Worm (Caenorhabditis elegans) whole organism, L2 larva: ENCODE measurements around the gene F21A3.11.

Experiments
- C34F6.9 ChIP-seq: fragments of 150-350 bp; optimal IDR thresholded peaks from 2 replicates; lab custom pipeline; 2014; ENCODE audit warnings: missing biosample characterization, missing genetic modification characterization
- Y55F3AM.14 ChIP-seq: fragments of 200-800 bp; sonication (Bioruptor generic); optimal IDR thresholded peaks from 2 replicates; lab custom pipeline; 2018; ENCODE audit warnings: mild to moderate bottlenecking, missing genetic modification characterization, missing compliant biosample characterization
- ZK546.5 ChIP-seq: sonication (generic microtip); optimal IDR thresholded peaks from 2 replicates; lab custom pipeline; 2017; ENCODE audit warnings: missing biosample characterization, missing genetic modification characterization
- aly-2 ChIP-seq: fragments of 150-350 bp; optimal IDR thresholded peaks from 2 replicates; lab custom pipeline; 2014; ENCODE audit warnings: missing biosample characterization, missing genetic modification characterization
- ama-1 ChIP-seq: fragments of 150-350 bp; optimal IDR thresholded peaks from 2 replicates; lab custom pipeline; 2018; ENCODE audit warnings: inconsistent platforms
- blmp-1 ChIP-seq: sonication (generic microtip); optimal IDR thresholded peaks from 2 replicates; lab custom pipeline; 2017; ENCODE audit warnings: missing genetic modification characterization, mild to moderate bottlenecking, missing compliant biosample characterization, antibody characterized with exemption, moderate library complexity; ENCODE audit not compliant: insufficient read depth
- ceh-16 ChIP-seq: fragments of 150-350 bp; optimal IDR thresholded peaks from 2 replicates; lab custom pipeline; 2014; ENCODE audit warnings: missing biosample characterization, missing genetic modification characterization
- ceh-82 ChIP-seq: fragments of 150-350 bp; optimal IDR thresholded peaks from 2 replicates; lab custom pipeline; 2014; ENCODE audit warnings: missing biosample characterization, missing genetic modification characterization
- crh-2 ChIP-seq: sonication (generic microtip); optimal IDR thresholded peaks from 2 replicates; lab custom pipeline; 2017; ENCODE audit warnings: missing biosample characterization, missing genetic modification characterization
- elt-3 ChIP-seq: sonication (generic microtip); optimal IDR thresholded peaks from 2 replicates; lab custom pipeline; 2017; ENCODE audit warnings: missing biosample characterization, missing genetic modification characterization
- gmeb-1 ChIP-seq: fragments of 150-350 bp; optimal IDR thresholded peaks from 2 replicates; lab custom pipeline; 2014; ENCODE audit warnings: missing biosample characterization, missing genetic modification characterization
- lin-11 ChIP-seq: fragments of 150-350 bp; sonication (generic microtip); optimal IDR thresholded peaks from 2 replicates; lab custom pipeline; 2014; ENCODE audit warnings: missing biosample characterization, missing genetic modification characterization, inconsistent platforms, mixed read lengths
- lin-13 ChIP-seq: fragments of 150-350 bp; optimal IDR thresholded peaks from 2 replicates; lab custom pipeline; 2014; ENCODE audit warnings: missing biosample characterization, missing genetic modification reagents, missing genetic modification characterization
- lsy-2 ChIP-seq, 2 experiments: fragments of 150-350 bp in 1 of 2; sonication (generic microtip) in 1 of 2; optimal IDR thresholded peaks; 2 replicates each; lab custom pipeline; 2014 to 2017; ENCODE audit warnings: missing biosample characterization in 2 of 2, missing genetic modification characterization in 2 of 2
- mab-5 ChIP-seq: fragments of 150-350 bp; optimal IDR thresholded peaks from 2 replicates; lab custom pipeline; 2014; ENCODE audit warnings: missing biosample characterization, missing genetic modification characterization
- mdl-1 ChIP-seq, 2 experiments: fragments of 150-350 bp in 1 of 2; sonication (generic microtip) in 1 of 2; optimal IDR thresholded peaks; 2 replicates each; lab custom pipeline; 2017; ENCODE audit warnings: missing biosample characterization in 2 of 2, missing genetic modification characterization in 2 of 2
- nhr-11 ChIP-seq: fragments of 150-350 bp; optimal IDR thresholded peaks from 2 replicates; lab custom pipeline; 2014; ENCODE audit warnings: missing biosample characterization, missing genetic modification characterization
- nhr-12 ChIP-seq: fragments of 150-350 bp; optimal IDR thresholded peaks from 2 replicates; lab custom pipeline; 2014; ENCODE audit warnings: missing biosample characterization, missing genetic modification characterization
- nhr-129 ChIP-seq: fragments of 150-350 bp; optimal IDR thresholded peaks from 2 replicates; lab custom pipeline; 2014; ENCODE audit warnings: missing biosample characterization, missing genetic modification characterization
- nhr-25 ChIP-seq: fragments of 150-350 bp; sonication (generic microtip); optimal IDR thresholded peaks from 3 replicates; lab custom pipeline; 2014; ENCODE audit warnings: missing biosample characterization, missing genetic modification characterization
- nhr-6 ChIP-seq: fragments of 150-350 bp; optimal IDR thresholded peaks from 2 replicates; lab custom pipeline; 2014; ENCODE audit warnings: missing biosample characterization, missing genetic modification characterization
- peb-1 ChIP-seq: fragments of 150-350 bp; optimal IDR thresholded peaks from 2 replicates; lab custom pipeline; 2014; ENCODE audit warnings: missing biosample characterization, missing genetic modification characterization
- sem-4 ChIP-seq: fragments of 150-350 bp; optimal IDR thresholded peaks from 2 replicates; lab custom pipeline; 2014; ENCODE audit warnings: missing biosample characterization, missing genetic modification reagents, missing genetic modification characterization
- skn-1 ChIP-seq: sonication (generic microtip); optimal IDR thresholded peaks from 2 replicates; lab custom pipeline; 2017; ENCODE audit warnings: missing biosample characterization, missing genetic modification characterization
- sma-3 ChIP-seq: sonication (generic microtip); optimal IDR thresholded peaks from 2 replicates; lab custom pipeline; 2016; ENCODE audit warnings: missing genetic modification reagents, missing genetic modification characterization, missing compliant biosample characterization
- sma-9 ChIP-seq, 2 experiments: fragments of 150-350 bp in 1 of 2; sonication (generic microtip) in 1 of 2; optimal IDR thresholded peaks; 2 replicates each; lab custom pipeline; 2014 to 2016; ENCODE audit warnings: missing genetic modification characterization in 2 of 2, mild to moderate bottlenecking in 1 of 2, missing biosample characterization in 1 of 2, missing compliant biosample characterization in 1 of 2, missing genetic modification reagents in 1 of 2, moderate library complexity in 1 of 2
- snpc-4 ChIP-seq: fragments of 150-350 bp; optimal IDR thresholded peaks from 2 replicates; lab custom pipeline; 2014; ENCODE audit warnings: missing biosample characterization, missing genetic modification characterization
- unc-39 ChIP-seq: fragments of 150-350 bp; optimal IDR thresholded peaks from 2 replicates; lab custom pipeline; 2014; ENCODE audit warnings: missing biosample characterization, missing genetic modification characterization
- unc-55 ChIP-seq: fragments of 150-350 bp; sonication (generic microtip); optimal IDR thresholded peaks from 3 replicates; lab custom pipeline; 2014; ENCODE audit warnings: missing biosample characterization, missing genetic modification reagents, missing genetic modification characterization
- unc-62 ChIP-seq: fragments of 150-350 bp; optimal IDR thresholded peaks from 2 replicates; lab custom pipeline; 2014; ENCODE audit warnings: missing biosample characterization, missing genetic modification reagents, missing genetic modification characterization
- zag-1 ChIP-seq: fragments of 150-350 bp; optimal IDR thresholded peaks from 2 replicates; lab custom pipeline; 2014; ENCODE audit warnings: missing biosample characterization, missing genetic modification characterization
- ztf-1 ChIP-seq: fragments of 200-800 bp; sonication (Bioruptor generic); conservative IDR thresholded peaks from 2 replicates; pipeline ENCODE4 v1.3.6; 2022; ENCODE audit warnings: missing genetic modification characterization, missing compliant biosample characterization
- ztf-11 ChIP-seq: sonication (generic microtip); optimal IDR thresholded peaks from 2 replicates; lab custom pipeline; 2017; ENCODE audit warnings: missing biosample characterization, missing genetic modification characterization
- ztf-4 ChIP-seq: fragments of 150-350 bp; optimal IDR thresholded peaks from 2 replicates; lab custom pipeline; 2014; ENCODE audit warnings: missing biosample characterization, missing genetic modification characterization

Gene F21A3.11

ce11 chrV:15537923-15538322, 4.9 kb upstream of the F21A3.11 start, which contains the start of gene prde-1:
TSS of gene prde-1 (plus strand) at chrV:15538244.
- TF ChIP-seq snpc-4 (tag; lab: Kevin White, UChicago) (no peak), ztf-1 (GFP tag; lab: Robert Waterston, UW) (no peak), aly-2 (tag; lab: Kevin White, UChicago) (no peak), peb-1 (tag; lab: Kevin White, UChicago) (no peak), ZK546.5 (tag; lab: Kevin White, UChicago) (no peak), nhr-25 (tag; lab: Kevin White, UChicago) (no peak), unc-39 (tag; lab: Kevin White, UChicago) (no peak), sem-4 (tag; lab: Kevin White, UChicago) (no peak), nhr-6 (tag; lab: Kevin White, UChicago) (no peak), nhr-129 (tag; lab: Kevin White, UChicago) (no peak), sma-3 (no peak), unc-55 (GFP tag; lab: Kevin White, UChicago) (no peak), Y55F3AM.14 (GFP tag; lab: Kevin White, UChicago) (no peak), ztf-11 (tag; lab: Kevin White, UChicago) (no peak), ceh-82 (no peak)

- no peak for TF ChIP-seq ceh-82
- no peak for TF ChIP-seq mdl-1 (tag; optimal IDR thresholded peaks at IDR 0.05; lab: Kevin White, UChicago)
- TF ChIP-seq aly-2 (tag; lab: Kevin White, UChicago), result no peak
- no peak for TF ChIP-seq gmeb-1 (tag; lab: Kevin White, UChicago)
- TF ChIP-seq nhr-25 (tag; lab: Kevin White, UChicago), result no peak
- no peak for TF ChIP-seq zag-1 (tag; lab: Kevin White, UChicago)
- no peak for TF ChIP-seq ZK546.5 (tag; lab: Kevin White, UChicago)
- TF ChIP-seq sma-9 (GFP tag; optimal IDR thresholded peaks at IDR 0.05; lab: Kevin White, UChicago), result no peak
- TF ChIP-seq sma-9 (tag; optimal IDR thresholded peaks at IDR 0.05; lab: Kevin White, UChicago), result no peak
- no peak for TF ChIP-seq elt-3 (tag; lab: Kevin White, UChicago)
- no peak for TF ChIP-seq Y55F3AM.14 (GFP tag; lab: Kevin White, UChicago)
- TF ChIP-seq unc-55 (GFP tag; lab: Kevin White, UChicago), result no peak
- no peak for TF ChIP-seq mab-5 (tag; lab: Kevin White, UChicago)
- TF ChIP-seq nhr-12 (tag; lab: Kevin White, UChicago), result no peak
- TF ChIP-seq sma-3, result no peak
These were observed 3.3 kb upstream of the F21A3.11 start, which contains the start of gene F21A3.4 for ce11 chrV:15536320-15536719. TSS of gene F21A3.4 (plus strand) at chrV:15536620.

- no peak for TF ChIP-seq elt-3 (tag; lab: Kevin White, UChicago)
- no peak for TF ChIP-seq unc-62 (GFP tag; lab: Kevin White, UChicago)
- no peak for TF ChIP-seq ztf-1 (GFP tag; lab: Robert Waterston, UW)
- TF ChIP-seq aly-2 (tag; lab: Kevin White, UChicago), result no peak
- no peak for TF ChIP-seq lin-13
- no peak for TF ChIP-seq ztf-11 (tag; lab: Kevin White, UChicago)
- no peak for TF ChIP-seq ceh-82
- TF ChIP-seq skn-1 (tag; lab: Kevin White, UChicago), result no peak
- TF ChIP-seq ama-1 (lab: Kevin White, UChicago), result no peak
- TF ChIP-seq lin-11 (tag; lab: Kevin White, UChicago), result no peak
- no peak for TF ChIP-seq ztf-4
- TF ChIP-seq lsy-2 (tag; optimal IDR thresholded peaks at IDR 0.05; lab: Kevin White, UChicago), result no peak
- TF ChIP-seq ZK546.5 (tag; lab: Kevin White, UChicago), result no peak
- TF ChIP-seq C34F6.9, result no peak
- TF ChIP-seq crh-2 (tag; lab: Kevin White, UChicago), result no peak
- no peak for TF ChIP-seq nhr-25 (tag; lab: Kevin White, UChicago)
- no peak for TF ChIP-seq ceh-16 (tag; lab: Kevin White, UChicago)
- no peak for TF ChIP-seq nhr-11 (tag; lab: Kevin White, UChicago)
- no peak for TF ChIP-seq sma-3
- TF ChIP-seq peb-1 (tag; lab: Kevin White, UChicago), result no peak
These were observed 852 bp upstream of the F21A3.11 start, which contains the start of gene F21A3.2 for ce11 chrV:15533864-15534263. TSS of gene F21A3.2 (minus strand) at chrV:15533964.

ce11 chrV:15529069-15529468, 3.9 kb downstream of the F21A3.11 start, which contains the start of gene srh-276:
TSS of gene srh-276 (plus strand) at chrV:15529369.
- no peak for TF ChIP-seq ZK546.5 (tag; lab: Kevin White, UChicago)
- TF ChIP-seq unc-62 (GFP tag; lab: Kevin White, UChicago), result no peak
- TF ChIP-seq ztf-4, result no peak
- TF ChIP-seq blmp-1 (tag; lab: Kevin White, UChicago), result no peak
- no peak for TF ChIP-seq crh-2 (tag; lab: Kevin White, UChicago)
